Worm (Caenorhabditis elegans): ENCODE results near the gene F46C8.1.
A peak's percentile ranks its signal among the peaks of the same experiment; 100 is the strongest.

The F46C8.1 gene

DNA sequence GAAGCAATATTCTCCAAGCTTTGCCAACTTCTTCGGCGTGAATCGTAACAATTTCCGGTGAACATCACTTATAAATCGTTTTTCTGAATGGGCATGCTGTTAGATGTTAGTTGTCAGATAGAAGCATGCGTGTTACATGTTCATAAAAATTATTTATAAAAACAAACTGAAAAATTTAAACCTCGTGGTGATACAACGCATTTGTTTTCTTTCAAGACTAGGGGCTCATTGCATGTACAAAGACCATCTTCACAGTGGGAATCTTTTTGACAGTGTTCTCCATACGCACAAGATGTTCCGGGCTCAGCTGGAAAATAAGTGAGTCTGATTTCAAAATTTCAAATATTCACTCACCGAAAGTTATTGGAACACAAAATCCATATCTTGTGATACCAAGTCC lies 35.5 kb upstream of the F46C8.1 start:
- TF ChIP-seq B0336.3 (GFP tag; IDR thresholded peaks at IDR 0.05) (no peak), him-1 (tag; optimal IDR thresholded peaks at IDR 0.05) (no peak)

- TF ChIP-seq F23B12.7 (tag; optimal IDR thresholded peaks at IDR 0.05; ENCODE audit: insufficient read depth): no peak
- TF ChIP-seq K12H6.12 (tag; optimal IDR thresholded peaks at IDR 0.05): no peak
- TF ChIP-seq die-1 (tag; optimal IDR thresholded peaks at IDR 0.05): no peak
- TF ChIP-seq C06A6.2 (GFP tag; conservative IDR thresholded peaks at IDR 0.05): no peak
- TF ChIP-seq nhr-80 (tag; optimal IDR thresholded peaks at IDR 0.05): no peak
- TF ChIP-seq tlf-1 (GFP tag; optimal IDR thresholded peaks at IDR 0.05): no peak
- no peak for TF ChIP-seq nfya-2 (GFP tag; IDR thresholded peaks at IDR 0.05)
Observed at ce11 chrX:7519569-7519968, 28.7 kb upstream of the F46C8.1 start, which contains the start of gene chts-1. Gene chts-1, minus strand, starts transcription at chrX:7519669.

ce11 chrX:7522595-7522994 lies 25.7 kb upstream of the F46C8.1 start:
- TF ChIP-seq ceh-40 (GFP tag; IDR thresholded peaks at IDR 0.05) (no peak), madf-3 (GFP tag; IDR thresholded peaks at IDR 0.05) (no peak), bed-1 (GFP tag; IDR thresholded peaks at IDR 0.05) (no peak), rcor-1 (GFP tag; IDR thresholded peaks at IDR 0.05) (no peak), B0019.2 (GFP tag; conservative IDR thresholded peaks at IDR 0.05) (no peak), Y67H2A.10 (GFP tag; conservative IDR thresholded peaks at IDR 0.05) (no peak), sptf-2 (GFP tag; optimal IDR thresholded peaks at IDR 0.05) (no peak), Y95B8A.8 (GFP tag; IDR thresholded peaks at IDR 0.05) (no peak)

- no peak for TF ChIP-seq rcor-1 (GFP tag; IDR thresholded peaks at IDR 0.05)
- 0 out of 2 replicates have a peak, but pooled peaks have one; percentile 29 for TF ChIP-seq zfh-2 (GFP tag; conservative IDR thresholded peaks at IDR 0.05)
Observed at ce11 chrX:7523799-7524198, 24.5 kb upstream of the F46C8.1 start.

DNA sequence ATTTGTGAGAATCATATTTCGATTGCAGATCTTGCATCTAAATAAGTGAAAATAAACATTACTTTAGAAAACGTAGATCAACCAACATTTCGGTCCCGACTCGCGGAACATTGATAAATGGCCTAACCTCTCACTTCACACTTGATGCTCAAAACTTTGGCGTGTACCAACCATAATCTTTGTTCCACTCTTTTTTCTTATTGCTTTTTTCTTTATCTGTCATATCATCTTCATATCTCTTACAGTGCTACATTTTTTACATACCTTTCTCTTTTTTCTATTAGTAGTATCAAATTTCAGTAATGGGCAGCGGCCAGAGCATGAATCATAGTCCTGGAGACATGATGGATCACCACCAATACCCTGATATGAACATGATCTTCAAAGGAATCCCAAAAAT lies 23.0 kb upstream of the F46C8.1 start, which contains the start of gene F46C8.3:
TSS of gene F46C8.3 (plus strand) at position 301 of the 400 bp plus-strand sequence.
- no peak for TF ChIP-seq ztf-26 (tag; optimal IDR thresholded peaks at IDR 0.05)
- no peak for TF ChIP-seq Y56A3A.18 (GFP tag; IDR thresholded peaks at IDR 0.05)
- no peak for TF ChIP-seq lag-1 (GFP tag; IDR thresholded peaks at IDR 0.05)

ce11 chrX:7532632-7533031 lies 15.6 kb upstream of the F46C8.1 start, which contains the start of gene ceh-14:
Gene ceh-14, minus strand, starts transcription at chrX:7532732.
- TF ChIP-seq lin-35 (GFP tag; optimal IDR thresholded peaks at IDR 0.05) (no peak), ztf-6 (GFP tag; IDR thresholded peaks at IDR 0.05) (no peak), rec-8 (tag; optimal IDR thresholded peaks at IDR 0.05) (no peak), F33H1.4 (GFP tag; IDR thresholded peaks at IDR 0.05) (no peak), nhr-179 (tag; optimal IDR thresholded peaks at IDR 0.05) (no peak), ztf-22 (GFP tag; optimal IDR thresholded peaks at IDR 0.05) (no peak), attf-3 (GFP tag; conservative IDR thresholded peaks at IDR 0.05) (no peak), rpc-1 (optimal IDR thresholded peaks at IDR 0.05) (no peak), rpc-1 (tag; optimal IDR thresholded peaks at IDR 0.05) (no peak), chd-7 (tag; optimal IDR thresholded peaks at IDR 0.05) (no peak), die-1 (tag; optimal IDR thresholded peaks at IDR 0.05) (no peak), aptf-3 (GFP tag; IDR thresholded peaks at IDR 0.05) (no peak), K12H6.12 (tag; optimal IDR thresholded peaks at IDR 0.05) (no peak), xnd-1 (tag; optimal IDR thresholded peaks at IDR 0.05) (no peak), ets-4 (GFP tag; optimal IDR thresholded peaks at IDR 0.05) (no peak), bed-1 (GFP tag; IDR thresholded peaks at IDR 0.05) (no peak), tbx-9 (tag; optimal IDR thresholded peaks at IDR 0.05; ENCODE audit: borderline replicate concordance) (no peak), zim-3 (tag; optimal IDR thresholded peaks at IDR 0.05) (no peak), B0035.1 (tag; optimal IDR thresholded peaks at IDR 0.05) (no peak), egrh-3 (GFP tag; IDR thresholded peaks at IDR 0.05) (no peak), hmg-1.2 (GFP tag; IDR thresholded peaks at IDR 0.05) (no peak)
